Fruit fly (Drosophila melanogaster): ENCODE measurements around the gene CG33969.

DNA sequence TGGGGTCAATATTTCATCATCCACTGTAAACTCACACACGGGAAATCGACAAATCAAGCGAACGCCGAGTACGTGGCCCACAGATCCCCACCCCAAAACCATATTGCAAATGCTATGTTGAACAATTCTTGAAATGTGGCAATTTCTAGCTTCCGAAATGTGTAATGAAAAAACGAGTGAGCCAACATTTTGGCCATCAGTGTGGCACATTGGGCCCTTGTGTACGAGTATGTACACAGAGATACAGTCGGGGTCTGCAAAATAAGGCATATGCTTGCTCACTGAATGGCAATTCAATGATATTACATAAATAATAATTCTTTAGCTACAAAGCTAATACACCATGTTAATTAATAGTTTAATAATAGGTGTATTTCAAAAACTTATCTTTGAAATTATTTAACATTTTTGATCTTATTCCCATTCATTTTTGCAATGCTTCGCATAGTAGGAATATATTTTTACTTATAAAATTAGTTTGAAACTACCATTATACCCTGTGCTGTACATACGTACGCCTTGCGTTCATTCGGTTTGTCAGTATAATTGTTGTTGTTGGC is 6.3 kb upstream of the CG33969 start:
- TF ChIP-seq net (GFP tag; optimal IDR thresholded peaks at IDR 0.05) (peak; percentile 95), Met (GFP tag; optimal IDR thresholded peaks at IDR 0.05) (peak; percentile 92), CG3919 (GFP tag; optimal IDR thresholded peaks at IDR 0.05) (peak; percentile 93)

Data from whole organism, prepupa.